Fruit fly (Drosophila melanogaster) whole organism, prepupa: Measurements from ENCODE around the gene Taf4.

ENCODE experiments used
- Blimp-1 ChIP-seq: fragments of 200-800 bp; sonication (Bioruptor generic); optimal IDR thresholded peaks from 3 replicates; lab custom pipeline; 2017; ENCODE audit warnings: missing biosample characterization, missing genetic modification characterization, mild to moderate bottlenecking, moderate library complexity, missing genetic modification reagents
- CG10631 ChIP-seq: fragments of 200-800 bp; sonication (Bioruptor generic); optimal IDR thresholded peaks from 2 replicates; lab custom pipeline; 2016; ENCODE audit warnings: missing biosample characterization, missing genetic modification characterization
- CG11294 ChIP-seq: fragments of 200-800 bp; sonication (Bioruptor generic); IDR thresholded peaks from 2 replicates; pipeline ENCODE4 v1.3.6; 2022; ENCODE audit warnings: missing biosample characterization, missing genetic modification characterization
- CG11762 ChIP-seq: fragments of 200-800 bp; sonication (Bioruptor generic); optimal IDR thresholded peaks from 3 replicates; lab custom pipeline; 2016; ENCODE audit warnings: missing biosample characterization, missing genetic modification characterization; ENCODE audit not compliant: insufficient read depth
- CG11902 ChIP-seq: fragments of 200-800 bp; sonication (Bioruptor generic); optimal IDR thresholded peaks from 3 replicates; lab custom pipeline; 2016; ENCODE audit warnings: missing biosample characterization, missing genetic modification characterization
- CG15336 ChIP-seq: fragments of 200-800 bp; sonication (Bioruptor generic); IDR thresholded peaks from 2 replicates; pipeline ENCODE4 v1.3.6; 2022; ENCODE audit warnings: missing biosample characterization, missing genetic modification characterization
- CG1621 ChIP-seq: fragments of 200-800 bp; sonication (Bioruptor generic); optimal IDR thresholded peaks from 3 replicates; lab custom pipeline; 2018; ENCODE audit warnings: missing biosample characterization, mild to moderate bottlenecking, missing genetic modification characterization
- CG16779 ChIP-seq: fragments of 200-800 bp; sonication (Bioruptor generic); optimal IDR thresholded peaks from 3 replicates; lab custom pipeline; 2017; ENCODE audit warnings: missing biosample characterization, mild to moderate bottlenecking, missing genetic modification characterization
- CG3032 ChIP-seq: fragments of 200-800 bp; optimal IDR thresholded peaks from 2 replicates; lab custom pipeline; 2019; ENCODE audit warnings: missing biosample characterization, mild to moderate bottlenecking, missing genetic modification characterization, moderate library complexity
- CG31627 ChIP-seq: fragments of 200-800 bp; sonication (Bioruptor generic); optimal IDR thresholded peaks from 3 replicates; lab custom pipeline; 2016; ENCODE audit warnings: missing biosample characterization, missing genetic modification characterization
- CG3919 ChIP-seq: fragments of 200-800 bp; sonication (Bioruptor generic); optimal IDR thresholded peaks from 3 replicates; lab custom pipeline; 2016; ENCODE audit warnings: missing biosample characterization, missing genetic modification characterization
- CG4318 ChIP-seq: fragments of 200-800 bp; sonication (Bioruptor generic); optimal IDR thresholded peaks from 3 replicates; lab custom pipeline; 2017; ENCODE audit warnings: missing biosample characterization, mild to moderate bottlenecking, missing genetic modification characterization
- CG6163 ChIP-seq: fragments of 200-800 bp; sonication (Bioruptor generic); IDR thresholded peaks from 3 replicates; pipeline ENCODE4 v1.3.6; 2022; ENCODE audit warnings: missing biosample characterization, missing genetic modification characterization
- CG6276 ChIP-seq: fragments of 200-800 bp; sonication (Bioruptor generic); optimal IDR thresholded peaks from 2 replicates; lab custom pipeline; 2017; ENCODE audit warnings: missing biosample characterization, mild to moderate bottlenecking, missing genetic modification characterization
- CG6792 ChIP-seq: fragments of 200-800 bp; sonication (Bioruptor generic); optimal IDR thresholded peaks from 3 replicates; lab custom pipeline; 2016; ENCODE audit warnings: missing biosample characterization, missing genetic modification characterization
- CG6808 ChIP-seq: fragments of 200-800 bp; sonication (Bioruptor generic); optimal IDR thresholded peaks from 3 replicates; lab custom pipeline; 2017; ENCODE audit warnings: missing biosample characterization, missing genetic modification characterization, mild to moderate bottlenecking, moderate library complexity, missing genetic modification reagents
- CG6854 ChIP-seq: fragments of 200-800 bp; sonication (Bioruptor generic); optimal IDR thresholded peaks from 2 replicates; lab custom pipeline; 2017; ENCODE audit warnings: missing biosample characterization, mild to moderate bottlenecking, missing genetic modification characterization
- CG7368 ChIP-seq: fragments of 200-800 bp; sonication (Bioruptor generic); optimal IDR thresholded peaks from 3 replicates; lab custom pipeline; 2016; ENCODE audit warnings: missing biosample characterization, missing genetic modification characterization
- CG8319 ChIP-seq: fragments of 200-800 bp; sonication (Bioruptor generic); optimal IDR thresholded peaks from 3 replicates; lab custom pipeline; 2016; ENCODE audit warnings: missing biosample characterization, missing genetic modification characterization
- CG8632 ChIP-seq: fragments of 200-800 bp; sonication (Bioruptor generic); optimal IDR thresholded peaks from 3 replicates; lab custom pipeline; 2016; ENCODE audit warnings: missing biosample characterization, missing genetic modification characterization
- Eip75B ChIP-seq: fragments of 200-800 bp; sonication (Bioruptor generic); optimal IDR thresholded peaks from 3 replicates; lab custom pipeline; 2016; ENCODE audit warnings: missing biosample characterization, missing genetic modification characterization
- Eip78C ChIP-seq: fragments of 200-800 bp; sonication (Bioruptor generic); peaks from one replicate; lab custom pipeline; 2016; ENCODE audit warnings: missing biosample characterization, missing genetic modification characterization
- Eip93F ChIP-seq: fragments of 200-800 bp; sonication (Bioruptor generic); optimal IDR thresholded peaks from 2 replicates; lab custom pipeline; 2016; ENCODE audit warnings: missing biosample characterization, mild to moderate bottlenecking, missing genetic modification characterization
- Ets96B ChIP-seq: fragments of 200-800 bp; optimal IDR thresholded peaks from 2 replicates; lab custom pipeline; 2019; ENCODE audit warnings: missing biosample characterization, mild to moderate bottlenecking, missing genetic modification characterization, moderate library complexity
- Gug ChIP-seq: fragments of 200-800 bp; sonication (Bioruptor generic); IDR thresholded peaks from 2 replicates; pipeline ENCODE4 v1.3.6; 2022; ENCODE audit warnings: missing biosample characterization, missing genetic modification characterization
- Hr38 ChIP-seq: sonication (Bioruptor generic); optimal IDR thresholded peaks from 2 replicates; lab custom pipeline; 2016; ENCODE audit warnings: missing biosample characterization, missing genetic modification characterization
- Hr39 ChIP-seq: fragments of 200-800 bp; sonication (Bioruptor generic); optimal IDR thresholded peaks from 2 replicates; lab custom pipeline; 2016; ENCODE audit warnings: missing biosample characterization, missing genetic modification characterization
- Hr4 ChIP-seq: fragments of 200-800 bp; sonication (Bioruptor generic); optimal IDR thresholded peaks from 3 replicates; lab custom pipeline; 2016; ENCODE audit warnings: missing biosample characterization, missing genetic modification characterization
- Lpt ChIP-seq: fragments of 200-800 bp; sonication (Bioruptor generic); optimal IDR thresholded peaks from 3 replicates; lab custom pipeline; 2016; ENCODE audit warnings: missing biosample characterization, missing genetic modification characterization
- OdsH ChIP-seq: fragments of 200-800 bp; sonication (Bioruptor generic); optimal IDR thresholded peaks from 3 replicates; lab custom pipeline; 2016; ENCODE audit warnings: missing biosample characterization, missing genetic modification characterization
- Sox102F ChIP-seq: fragments of 200-800 bp; sonication (Bioruptor generic); optimal IDR thresholded peaks from 2 replicates; lab custom pipeline; 2016; ENCODE audit warnings: missing biosample characterization, mild to moderate bottlenecking, missing genetic modification characterization
- Sox14 ChIP-seq: fragments of 200-800 bp; sonication (Bioruptor generic); optimal IDR thresholded peaks from 3 replicates; lab custom pipeline; 2016; ENCODE audit warnings: missing biosample characterization, missing genetic modification characterization
- Sox15 ChIP-seq: fragments of 200-800 bp; sonication (Bioruptor generic); optimal IDR thresholded peaks from 3 replicates; lab custom pipeline; 2016; ENCODE audit warnings: missing biosample characterization, missing genetic modification characterization
- achi ChIP-seq: fragments of 200-800 bp; sonication (Bioruptor generic); optimal IDR thresholded peaks from 3 replicates; lab custom pipeline; 2016; ENCODE audit warnings: missing biosample characterization, missing genetic modification characterization
- acj6 ChIP-seq: fragments of 200-800 bp; sonication (Bioruptor generic); optimal IDR thresholded peaks from 3 replicates; lab custom pipeline; 2016; ENCODE audit warnings: missing biosample characterization, missing genetic modification characterization
- cyc ChIP-seq: fragments of 200-800 bp; sonication (Bioruptor generic); optimal IDR thresholded peaks from 3 replicates; lab custom pipeline; 2016; ENCODE audit warnings: missing biosample characterization, missing genetic modification characterization
- eg ChIP-seq: fragments of 200-800 bp; sonication (Bioruptor generic); IDR thresholded peaks from 3 replicates; pipeline ENCODE4 v1.3.6; 2022; ENCODE audit warnings: missing biosample characterization, missing genetic modification characterization
- esn ChIP-seq: fragments of 200-800 bp; sonication (Bioruptor generic); optimal IDR thresholded peaks from 2 replicates; lab custom pipeline; 2016; ENCODE audit warnings: missing biosample characterization, mild to moderate bottlenecking, missing genetic modification characterization, moderate library complexity
- fd59A ChIP-seq: fragments of 200-800 bp; sonication (Bioruptor generic); optimal IDR thresholded peaks from 2 replicates; lab custom pipeline; 2017; ENCODE audit warnings: missing biosample characterization, mild to moderate bottlenecking, missing genetic modification characterization, missing genetic modification reagents
- fkh ChIP-seq: fragments of 200-800 bp; sonication (Bioruptor generic); optimal IDR thresholded peaks from 3 replicates; lab custom pipeline; 2017; ENCODE audit warnings: missing biosample characterization, mild to moderate bottlenecking, missing genetic modification characterization, moderate library complexity
- lz ChIP-seq: fragments of 200-800 bp; sonication (Bioruptor generic); optimal IDR thresholded peaks from 3 replicates; lab custom pipeline; 2016; ENCODE audit warnings: missing biosample characterization, missing genetic modification characterization
- salr ChIP-seq, 2 experiments: fragments of 200-800 bp; sonication (Bioruptor generic); optimal IDR thresholded peaks; 3 replicates each; lab custom pipeline; 2016 to 2018; ENCODE audit warnings: missing biosample characterization in 2 of 2, missing genetic modification characterization in 2 of 2, mild to moderate bottlenecking in 1 of 2
- topi ChIP-seq: fragments of 200-800 bp; sonication (Bioruptor generic); optimal IDR thresholded peaks from 3 replicates; lab custom pipeline; 2016; ENCODE audit warnings: missing biosample characterization, missing genetic modification characterization
- vri ChIP-seq: fragments of 200-800 bp; sonication (Bioruptor generic); optimal IDR thresholded peaks from 3 replicates; lab custom pipeline; 2016; ENCODE audit warnings: missing biosample characterization, mild to moderate bottlenecking, missing genetic modification characterization

The Taf4 gene

dm6 chr3L:16090330-16090803 lies 22.6 kb upstream of the Taf4 start, which contains the start of the genes CG5235 and ClC-c:
TSS of gene CG5235 (minus strand) at chr3L:16090392.
TSS of gene ClC-c (plus strand) at chr3L:16090454.
- TF ChIP-seq CG6854 (GFP tag; lab: Kevin White, UChicago) (peak; percentile 53), Sox14 (peak; percentile 34), esn (GFP tag; lab: Kevin White, UChicago) (peak; percentile 5), Lpt (GFP tag; lab: Kevin White, UChicago) (no peak), lz (GFP tag; lab: Kevin White, UChicago) (no peak), fkh (peak; percentile 69)

DNA sequence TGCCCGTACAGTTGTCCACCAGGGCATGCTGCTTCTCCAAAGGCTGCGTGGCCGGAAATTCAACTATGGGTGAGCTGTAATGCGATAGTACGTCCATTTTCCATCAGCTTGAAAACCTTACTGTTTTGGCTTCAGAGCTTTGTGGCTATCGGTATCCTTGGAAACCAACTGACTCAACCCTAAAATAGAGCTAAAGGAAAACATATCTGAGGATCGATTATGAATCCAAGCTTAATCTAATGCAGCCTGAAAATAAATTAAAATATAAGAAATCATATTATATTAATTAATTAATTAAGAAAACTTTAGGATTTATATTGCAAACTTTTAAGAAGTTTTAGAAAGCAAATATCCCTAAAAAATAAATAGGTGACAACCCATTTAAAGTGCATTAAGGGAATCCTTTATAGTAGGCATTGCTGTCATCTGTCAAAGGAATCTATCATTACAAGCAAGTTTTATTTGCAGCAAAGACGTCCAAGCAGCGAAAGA lies 15.6 kb upstream of the Taf4 start, which contains the start of the genes CG13074 and ATPsynbetaL:
TSS of gene CG13074 (minus strand) at position 101 of the 492 bp plus-strand sequence.
TSS of gene ATPsynbetaL (plus strand) at position 442 of the 492 bp plus-strand sequence.
- TF ChIP-seq CG8632 (GFP tag; lab: Kevin White, UChicago) (no peak), achi (no peak), Hr4 (GFP tag; lab: Kevin White, UChicago) (no peak), Eip75B (no peak), vri (no peak), cyc (GFP tag; lab: Kevin White, UChicago) (no peak), fkh (no peak), Blimp-1 (no peak), fd59A (GFP tag; lab: Kevin White, UChicago) (no peak), Hr39 (GFP tag; lab: Kevin White, UChicago) (no peak), Sox102F (GFP tag; lab: Kevin White, UChicago) (no peak), Eip78C (GFP tag; lab: Kevin White, UChicago) (no peak), CG6808 (no peak)

DNA sequence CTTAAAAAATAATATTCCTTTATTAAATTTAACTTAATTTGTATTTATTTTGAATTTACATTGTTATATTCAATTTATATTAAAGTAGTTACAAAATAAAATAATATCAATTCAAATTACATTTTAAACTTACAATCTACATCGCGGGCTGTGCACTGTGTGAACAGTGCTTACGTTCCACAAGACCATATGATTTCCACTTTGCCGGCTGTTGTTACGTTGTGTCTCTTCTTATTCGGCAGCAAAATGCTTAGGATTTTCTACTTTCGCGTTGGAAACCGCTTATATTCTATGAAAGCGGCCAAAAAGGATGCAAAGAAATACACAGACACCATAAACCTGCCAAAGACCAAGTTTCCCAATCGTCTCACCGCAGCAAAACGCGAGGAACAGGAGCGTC lies 13.0 kb upstream of the Taf4 start, which contains the start of gene IleRS-m:
TSS of gene IleRS-m (plus strand) at position 222 of the 400 bp plus-strand sequence.
- TF ChIP-seq CG1621 (tag; lab: Kevin White, UChicago) (no peak), OdsH (GFP tag; lab: Kevin White, UChicago) (no peak)

- peak; percentile 76 for TF ChIP-seq Sox15 (GFP tag; lab: Kevin White, UChicago)
- peak; percentile 46 for TF ChIP-seq fkh
- TF ChIP-seq cyc (GFP tag; lab: Kevin White, UChicago): peak; percentile 91
- peak; percentile 91 for TF ChIP-seq CG6163 (GFP tag; lab: Robert Waterston, UW)
- peak; percentile 91 for TF ChIP-seq acj6 (GFP tag; lab: Kevin White, UChicago)
- no peak for TF ChIP-seq CG3919
- peak; percentile 93 for TF ChIP-seq esn (GFP tag; lab: Kevin White, UChicago)
- TF ChIP-seq CG8319 (GFP tag; lab: Kevin White, UChicago): peak; percentile 83
- TF ChIP-seq CG11762: peak; percentile 84
- TF ChIP-seq CG6792 (GFP tag; lab: Kevin White, UChicago): peak; percentile 85
- peak; percentile 90 for TF ChIP-seq lz (GFP tag; lab: Kevin White, UChicago)
- TF ChIP-seq CG4318: no peak
- peak; percentile 30 for TF ChIP-seq Eip93F (GFP tag; lab: Kevin White, UChicago)
- no peak for TF ChIP-seq CG16779 (tag; lab: Kevin White, UChicago)
- TF ChIP-seq CG11902 (GFP tag; lab: Kevin White, UChicago): peak; percentile 71
- peak; percentile 58 for TF ChIP-seq fd59A (GFP tag; lab: Kevin White, UChicago)
- TF ChIP-seq Gug (GFP tag; lab: Robert Waterston, UW): peak; percentile 70
- TF ChIP-seq CG11294: peak; percentile 64
- peak; percentile 87 for TF ChIP-seq eg (GFP tag; lab: Robert Waterston, UW)
- TF ChIP-seq CG31627 (GFP tag; lab: Kevin White, UChicago): peak; percentile 92
- TF ChIP-seq CG10631 (GFP tag; lab: Kevin White, UChicago): peak; percentile 87
- peak; percentile 79 for TF ChIP-seq Ets96B (tag; lab: Kevin White, UChicago)
- TF ChIP-seq Hr38: peak; percentile 77
- peak; percentile 97 for TF ChIP-seq Sox14
- peak; percentile 77 for TF ChIP-seq CG7368 (GFP tag; lab: Kevin White, UChicago)
- TF ChIP-seq topi (GFP tag; lab: Kevin White, UChicago): no peak
- TF ChIP-seq CG8632 (GFP tag; lab: Kevin White, UChicago): peak; percentile 75
- TF ChIP-seq Eip78C (GFP tag; lab: Kevin White, UChicago): no peak
- TF ChIP-seq CG6854 (GFP tag; lab: Kevin White, UChicago): no peak
- peak; percentile 92 for TF ChIP-seq Hr39 (GFP tag; lab: Kevin White, UChicago)
- TF ChIP-seq CG15336 (GFP tag; lab: Robert Waterston, UW): peak; percentile 80
- peak; percentile 76 for TF ChIP-seq CG3032 (tag; lab: Kevin White, UChicago)
- TF ChIP-seq salr (GFP tag; optimal IDR thresholded peaks at IDR 0.05; lab: Kevin White, UChicago): peak in 1 of 2 experiments; percentile 62
- TF ChIP-seq CG6276 (GFP tag; lab: Kevin White, UChicago): no peak
These were observed 7.5 kb upstream of the Taf4 start, which contains the start of the genes IntS9 and CG43295 for dm6 chr3L:16105528-16105927. TSS of gene IntS9 (minus strand) at chr3L:16105627. TSS of gene CG43295 (plus strand) at chr3L:16105852.
